Worm (Caenorhabditis elegans) whole organism, L4 larva: Measurements from ENCODE around the gene sms-1.

Source experiments
- ama-1 ChIP-seq: fragments of 150-350 bp; optimal IDR thresholded peaks from 2 replicates; lab custom pipeline; 2014; ENCODE audit warnings: inconsistent platforms, mixed read lengths
- attf-4 ChIP-seq: sonication (generic microtip); optimal IDR thresholded peaks from 3 replicates; lab custom pipeline; 2017; ENCODE audit warnings: missing biosample characterization, missing genetic modification characterization
- ceh-28 ChIP-seq: fragments of 150-350 bp; optimal IDR thresholded peaks from 2 replicates; lab custom pipeline; 2014; ENCODE audit warnings: missing biosample characterization, missing genetic modification reagents, missing genetic modification characterization
- ceh-82 ChIP-seq: sonication (generic microtip); optimal IDR thresholded peaks from 2 replicates; lab custom pipeline; 2017; ENCODE audit warnings: missing biosample characterization, missing genetic modification characterization
- daf-16 ChIP-seq, 3 experiments: sonication (generic microtip); optimal IDR thresholded peaks; 2 replicates each; lab custom pipeline; 2016 to 2017; ENCODE audit warnings: missing genetic modification characterization in 3 of 3, missing genetic modification reagents in 3 of 3, mild to moderate bottlenecking in 2 of 3, missing compliant biosample characterization in 2 of 3, missing biosample characterization in 1 of 3, moderate library complexity in 1 of 3
- egl-43 ChIP-seq: fragments of 200-800 bp; sonication (Bioruptor generic); IDR thresholded peaks from 2 replicates; pipeline ENCODE4 v1.3.6; 2022; ENCODE audit warnings: missing genetic modification reagents, missing genetic modification characterization, missing compliant biosample characterization
- fkh-10 ChIP-seq: fragments of 150-350 bp; optimal IDR thresholded peaks from 2 replicates; lab custom pipeline; 2014; ENCODE audit warnings: missing biosample characterization, missing genetic modification reagents, missing genetic modification characterization
- lin-13 ChIP-seq: fragments of 150-350 bp; optimal IDR thresholded peaks from 2 replicates; lab custom pipeline; 2014; ENCODE audit warnings: missing biosample characterization, missing genetic modification reagents, missing genetic modification characterization
- nhr-11 ChIP-seq: fragments of 150-350 bp; optimal IDR thresholded peaks from 2 replicates; lab custom pipeline; 2014; ENCODE audit warnings: missing biosample characterization, missing genetic modification characterization
- pha-4 ChIP-seq, 2 experiments: fragments of 150-350 bp in 1 of 2; fragments of 200-800 bp in 1 of 2; sonication (Bioruptor generic) in 1 of 2; IDR thresholded peaks in 1 of 2; optimal IDR thresholded peaks in 1 of 2; 2 replicates each; pipeline versions ENCODE4 v1.3.6 to Lab custom; 2014 to 2022; ENCODE audit warnings: missing genetic modification characterization in 2 of 2, missing genetic modification reagents in 2 of 2, missing biosample characterization in 1 of 2, missing compliant biosample characterization in 1 of 2
- pqm-1 ChIP-seq: sonication (generic microtip); optimal IDR thresholded peaks from 2 replicates; lab custom pipeline; 2017; ENCODE audit warnings: missing biosample characterization, missing genetic modification characterization
- skn-1 ChIP-seq: fragments of 150-350 bp; optimal IDR thresholded peaks from 2 replicates; lab custom pipeline; 2014; ENCODE audit warnings: missing biosample characterization, missing genetic modification characterization
- snpc-1.2 ChIP-seq: fragments of 200-800 bp; sonication (Bioruptor generic); IDR thresholded peaks from 2 replicates; pipeline ENCODE4 v1.3.6; 2022; ENCODE audit warnings: missing genetic modification reagents, missing genetic modification characterization, missing compliant biosample characterization
- tra-1 ChIP-seq: fragments of 200-800 bp; sonication (Bioruptor generic); IDR thresholded peaks from 2 replicates; pipeline ENCODE4 v1.3.6; 2022; ENCODE audit warnings: missing genetic modification reagents, missing genetic modification characterization, missing compliant biosample characterization

DNA sequence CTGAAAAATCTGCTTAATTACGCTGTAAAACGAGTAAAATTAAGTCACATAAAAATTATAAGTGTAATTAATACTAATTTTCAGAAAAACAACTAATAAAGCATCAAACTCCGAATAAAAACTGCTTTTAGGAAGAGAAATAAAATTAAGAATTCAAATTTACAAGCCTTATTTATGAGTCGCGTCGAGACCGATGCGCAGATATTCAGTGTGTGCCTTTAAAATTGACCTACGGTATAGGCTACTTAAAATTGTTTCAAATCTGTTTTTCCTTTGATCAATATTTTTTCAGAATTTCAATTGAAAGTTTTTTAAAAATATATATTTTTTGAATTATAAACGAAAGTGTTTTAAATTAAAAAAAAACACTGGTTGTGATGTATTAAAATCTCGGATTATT is at the start of gene sms-1:
- TF ChIP-seq snpc-1.2 (GFP tag; lab: Robert Waterston, UW) (no peak), pqm-1 (tag; lab: Kevin White, UChicago) (no peak), attf-4 (tag; lab: Kevin White, UChicago) (no peak), tra-1 (GFP tag; lab: Robert Waterston, UW) (no peak), ceh-82 (no peak), daf-16 (GFP tag; optimal IDR thresholded peaks at IDR 0.05; lab: Kevin White, UChicago) (no peak), daf-16 (tag; optimal IDR thresholded peaks at IDR 0.05; lab: Kevin White, UChicago) (no peak), ama-1 (lab: Kevin White, UChicago) (no peak), egl-43 (GFP tag; lab: Robert Waterston, UW) (no peak), pha-4 (GFP tag; IDR thresholded peaks at IDR 0.05; lab: Robert Waterston, UW) (no peak), pha-4 (tag; optimal IDR thresholded peaks at IDR 0.05; lab: Kevin White, UChicago) (no peak), skn-1 (no peak), lin-13 (GFP tag; lab: Kevin White, UChicago) (no peak), nhr-11 (no peak), fkh-10 (GFP tag; lab: Kevin White, UChicago) (no peak), ceh-28 (tag; lab: Kevin White, UChicago) (no peak)
